Worm (Caenorhabditis elegans) whole organism, L2 larva: Measurements from ENCODE around the gene F13E9.9.

Source experiments
- aly-2 ChIP-seq: fragments of 150-350 bp; optimal IDR thresholded peaks from 2 replicates; lab custom pipeline; 2014; ENCODE audit warnings: missing biosample characterization, missing genetic modification characterization
- ama-1 ChIP-seq: fragments of 150-350 bp; optimal IDR thresholded peaks from 2 replicates; lab custom pipeline; 2018; ENCODE audit warnings: inconsistent platforms
- lin-13 ChIP-seq: fragments of 150-350 bp; optimal IDR thresholded peaks from 2 replicates; lab custom pipeline; 2014; ENCODE audit warnings: missing biosample characterization, missing genetic modification reagents, missing genetic modification characterization
- lin-39 ChIP-seq: fragments of 150-350 bp; optimal IDR thresholded peaks from 2 replicates; lab custom pipeline; 2014; ENCODE audit warnings: missing biosample characterization, missing genetic modification reagents, missing genetic modification characterization
- lsy-2 ChIP-seq, 2 experiments: fragments of 150-350 bp in 1 of 2; sonication (generic microtip) in 1 of 2; optimal IDR thresholded peaks; 2 replicates each; lab custom pipeline; 2014 to 2017; ENCODE audit warnings: missing biosample characterization in 2 of 2, missing genetic modification characterization in 2 of 2
- mab-5 ChIP-seq: fragments of 150-350 bp; optimal IDR thresholded peaks from 2 replicates; lab custom pipeline; 2014; ENCODE audit warnings: missing biosample characterization, missing genetic modification characterization
- nhr-12 ChIP-seq: fragments of 150-350 bp; optimal IDR thresholded peaks from 2 replicates; lab custom pipeline; 2014; ENCODE audit warnings: missing biosample characterization, missing genetic modification characterization
- skn-1 ChIP-seq: sonication (generic microtip); optimal IDR thresholded peaks from 2 replicates; lab custom pipeline; 2017; ENCODE audit warnings: missing biosample characterization, missing genetic modification characterization
- snpc-4 ChIP-seq: fragments of 150-350 bp; optimal IDR thresholded peaks from 2 replicates; lab custom pipeline; 2014; ENCODE audit warnings: missing biosample characterization, missing genetic modification characterization
- unc-55 ChIP-seq: fragments of 150-350 bp; sonication (generic microtip); optimal IDR thresholded peaks from 3 replicates; lab custom pipeline; 2014; ENCODE audit warnings: missing biosample characterization, missing genetic modification reagents, missing genetic modification characterization
- unc-62 ChIP-seq: fragments of 150-350 bp; optimal IDR thresholded peaks from 2 replicates; lab custom pipeline; 2014; ENCODE audit warnings: missing biosample characterization, missing genetic modification reagents, missing genetic modification characterization
- zag-1 ChIP-seq: fragments of 150-350 bp; optimal IDR thresholded peaks from 2 replicates; lab custom pipeline; 2014; ENCODE audit warnings: missing biosample characterization, missing genetic modification characterization
- ztf-11 ChIP-seq: sonication (generic microtip); optimal IDR thresholded peaks from 2 replicates; lab custom pipeline; 2017; ENCODE audit warnings: missing biosample characterization, missing genetic modification characterization

DNA sequence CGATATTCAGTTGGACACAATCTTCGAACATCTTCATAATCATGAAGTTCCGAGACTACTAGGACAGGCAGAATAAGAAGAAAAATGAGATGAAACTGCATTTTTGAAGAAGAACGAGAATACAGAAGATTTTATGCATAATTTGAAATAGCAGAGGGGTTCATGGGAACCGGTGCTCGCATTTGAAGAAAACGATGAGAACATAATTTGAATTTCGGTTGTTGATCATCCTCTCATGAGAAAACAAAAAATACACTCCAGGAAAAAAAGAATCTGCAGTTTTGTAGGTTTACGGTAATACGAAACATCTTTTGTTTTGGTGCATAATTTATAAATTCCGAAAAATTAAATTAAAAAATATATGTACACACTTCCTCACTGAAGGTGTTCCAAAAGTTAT, 13.1 kb downstream of the F13E9.9 start, which contains the start of gene srlf-11:
- no peak for TF ChIP-seq nhr-12
- no peak for TF ChIP-seq unc-55 (GFP tag; lab: Kevin White, UChicago)
- no peak for TF ChIP-seq ama-1 (lab: Kevin White, UChicago)
- no peak for TF ChIP-seq unc-62
- no peak for TF ChIP-seq lin-39 (tag; lab: Kevin White, UChicago)
- no peak for TF ChIP-seq mab-5 (tag; lab: Kevin White, UChicago)
- TF ChIP-seq zag-1, result no peak
- no peak for TF ChIP-seq ztf-11 (tag; lab: Kevin White, UChicago)
- no peak for TF ChIP-seq lin-13 (GFP tag; lab: Kevin White, UChicago)
- no peak for TF ChIP-seq skn-1
- no peak for TF ChIP-seq lsy-2 (tag; optimal IDR thresholded peaks at IDR 0.05; lab: Kevin White, UChicago)
- TF ChIP-seq snpc-4, result no peak
- no peak for TF ChIP-seq aly-2 (tag; lab: Kevin White, UChicago)
